Fruit fly (Drosophila melanogaster): ENCODE measurements around the gene tara.

The tara gene

DNA sequence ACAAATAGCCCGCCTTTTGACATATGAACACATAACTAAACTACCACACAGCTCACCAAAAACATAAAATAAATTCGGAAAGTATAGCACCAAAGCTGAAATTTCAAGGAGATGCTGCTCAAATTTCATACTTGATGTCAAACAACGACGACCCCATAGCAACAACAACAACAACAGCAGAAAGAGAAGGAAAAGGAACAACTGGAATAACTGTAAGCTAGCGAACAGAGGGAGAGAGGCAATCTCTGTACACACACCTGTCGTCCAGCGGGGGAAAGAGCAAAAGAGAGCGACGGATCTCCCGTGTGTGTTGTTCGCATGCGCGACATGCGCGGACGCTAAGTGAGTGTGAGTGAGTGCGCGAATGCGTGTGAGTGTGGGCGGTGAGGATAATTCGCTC lies 49.1 kb downstream of the tara start (continued):
- TF ChIP-seq CG18476 (GFP tag; optimal IDR thresholded peaks at IDR 0.05): no peak
- TF ChIP-seq CG12104 (GFP tag; optimal IDR thresholded peaks at IDR 0.05): no peak
- TF ChIP-seq dm (GFP tag; optimal IDR thresholded peaks at IDR 0.05): peak; percentile 6
- no peak for TF ChIP-seq al (GFP tag; IDR thresholded peaks at IDR 0.05)
- no peak for TF ChIP-seq CG10321 (GFP tag; IDR thresholded peaks at IDR 0.05)
- peak; percentile 30 for TF ChIP-seq ash1 (GFP tag; optimal IDR thresholded peaks at IDR 0.05)
- TF ChIP-seq CG12071 (GFP tag; optimal IDR thresholded peaks at IDR 0.05): no peak
- no peak for TF ChIP-seq p53 (GFP tag; optimal IDR thresholded peaks at IDR 0.05)
- TF ChIP-seq Optix (GFP tag; IDR thresholded peaks at IDR 0.05): no peak
- TF ChIP-seq CG4820 (GFP tag; optimal IDR thresholded peaks at IDR 0.05): no peak
- no peak for TF ChIP-seq CG7357 (GFP tag; IDR thresholded peaks at IDR 0.05)
- no peak for TF ChIP-seq tup (GFP tag; optimal IDR thresholded peaks at IDR 0.05)
- TF ChIP-seq tll (GFP tag; optimal IDR thresholded peaks at IDR 0.05): no peak
- no peak for TF ChIP-seq CG10979 (tag; optimal IDR thresholded peaks at IDR 0.05)
- TF ChIP-seq Dip2 (GFP tag; IDR thresholded peaks at IDR 0.05): no peak
- TF ChIP-seq CG4854 (GFP tag; optimal IDR thresholded peaks at IDR 0.05): no peak
- TF ChIP-seq dmrt99B (tag; optimal IDR thresholded peaks at IDR 0.05): no peak
- TF ChIP-seq ewg (GFP tag; optimal IDR thresholded peaks at IDR 0.05): peak; percentile 88
- TF ChIP-seq dpn (GFP tag; optimal IDR thresholded peaks at IDR 0.05): no peak
- peak; percentile 85 for TF ChIP-seq kah (GFP tag; optimal IDR thresholded peaks at IDR 0.05)
- TF ChIP-seq sr (GFP tag; IDR thresholded peaks at IDR 0.05): 0 out of 3 replicates have a peak, but pooled peaks have one; percentile 32
- no peak for TF ChIP-seq Hr39 (optimal IDR thresholded peaks at IDR 0.05)
- no peak for TF ChIP-seq CG6791 (GFP tag; IDR thresholded peaks at IDR 0.05; ENCODE audit: partially characterized antibody)
- no peak for TF ChIP-seq Taf1 (GFP tag; IDR thresholded peaks at IDR 0.05)
- no peak for TF ChIP-seq ind (GFP tag; optimal IDR thresholded peaks at IDR 0.05)
- no peak for TF ChIP-seq CG33213 (GFP tag; optimal IDR thresholded peaks at IDR 0.05)
- no peak for TF ChIP-seq Dad (GFP tag; optimal IDR thresholded peaks at IDR 0.05)
- TF ChIP-seq Trl (optimal IDR thresholded peaks at IDR 0.05): peak; percentile 70 to 71
- no peak for TF ChIP-seq Trl (GFP tag; optimal IDR thresholded peaks at IDR 0.05)
- TF ChIP-seq CG5180 (GFP tag; optimal IDR thresholded peaks at IDR 0.05): no peak
- TF ChIP-seq bcd (GFP tag; optimal IDR thresholded peaks at IDR 0.05): no peak
- no peak for TF ChIP-seq CG9876 (GFP tag; optimal IDR thresholded peaks at IDR 0.05)
- no peak for TF ChIP-seq az2 (GFP tag; optimal IDR thresholded peaks at IDR 0.05)
- no peak for TF ChIP-seq hb (GFP tag; IDR thresholded peaks at IDR 0.05; ENCODE audit: partially characterized antibody)
- TF ChIP-seq Spps (tag; optimal IDR thresholded peaks at IDR 0.05): no peak
- no peak for TF ChIP-seq CG13624 (GFP tag; optimal IDR thresholded peaks at IDR 0.05)
- TF ChIP-seq bab2 (GFP tag; optimal IDR thresholded peaks at IDR 0.05): no peak
- no peak for TF ChIP-seq Lim3 (GFP tag; IDR thresholded peaks at IDR 0.05)
- TF ChIP-seq Sry-δ (GFP tag; optimal IDR thresholded peaks at IDR 0.05): no peak
- TF ChIP-seq CG13775 (GFP tag; optimal IDR thresholded peaks at IDR 0.05): no peak
- TF ChIP-seq CG7963 (GFP tag; IDR thresholded peaks at IDR 0.05; ENCODE audit: partially characterized antibody): no peak
- no peak for TF ChIP-seq CG14441 (GFP tag; IDR thresholded peaks at IDR 0.05)
- TF ChIP-seq grn (GFP tag; optimal IDR thresholded peaks at IDR 0.05): no peak
- no peak for TF ChIP-seq CoRest (tag; optimal IDR thresholded peaks at IDR 0.05)
- peak; percentile 58 for TF ChIP-seq Elba2 (GFP tag; optimal IDR thresholded peaks at IDR 0.05)
- no peak for TF ChIP-seq chm (GFP tag; IDR thresholded peaks at IDR 0.05)
- peak; percentile 36; the same call in 1 of the 2 replicates for TF ChIP-seq vvl (GFP tag; IDR thresholded peaks at IDR 0.05)
- no peak for TF ChIP-seq danr (GFP tag; IDR thresholded peaks at IDR 0.05)
- TF ChIP-seq mam (GFP tag; optimal IDR thresholded peaks at IDR 0.05): no peak
- no peak for TF ChIP-seq Mrtf (GFP tag; IDR thresholded peaks at IDR 0.05)
- no peak for TF ChIP-seq Rx (GFP tag; IDR thresholded peaks at IDR 0.05)
- TF ChIP-seq D (optimal IDR thresholded peaks at IDR 0.05): no peak
- TF ChIP-seq D (GFP tag; optimal IDR thresholded peaks at IDR 0.05): no peak
- no peak for TF ChIP-seq slou (GFP tag; optimal IDR thresholded peaks at IDR 0.05)
